Worm (Caenorhabditis elegans) whole organism, mixed stage, embryonic: ENCODE measurements around the gene M02H5.8.

Source experiments
- M03D4.4 ChIP-seq: sonication (generic microtip); optimal IDR thresholded peaks from 2 replicates; lab custom pipeline; 2017; ENCODE audit warnings: mild to moderate bottlenecking, missing genetic modification characterization, missing compliant biosample characterization
- blmp-1 ChIP-seq: fragments of 150-350 bp; optimal IDR thresholded peaks from 2 replicates; lab custom pipeline; 2014; ENCODE audit warnings: missing biosample characterization, missing genetic modification characterization
- ceh-39 ChIP-seq: fragments of 150-350 bp; optimal IDR thresholded peaks from 2 replicates; lab custom pipeline; 2014; ENCODE audit warnings: missing biosample characterization, missing genetic modification characterization
- ceh-43 ChIP-seq: fragments of 200-800 bp; sonication (Bioruptor generic); optimal IDR thresholded peaks from 2 replicates; lab custom pipeline; 2018; ENCODE audit warnings: mild to moderate bottlenecking, missing genetic modification characterization, moderate library complexity, missing compliant biosample characterization
- ceh-83 ChIP-seq: fragments of 200-800 bp; sonication (Bioruptor generic); optimal IDR thresholded peaks from 2 replicates; lab custom pipeline; 2018; ENCODE audit warnings: mild to moderate bottlenecking, missing genetic modification characterization, missing compliant biosample characterization
- ces-1 ChIP-seq: fragments of 150-350 bp; optimal IDR thresholded peaks from 2 replicates; lab custom pipeline; 2014; ENCODE audit warnings: missing biosample characterization, missing genetic modification reagents, missing genetic modification characterization
- drap-1 ChIP-seq: fragments of 200-800 bp; sonication (Bioruptor generic); optimal IDR thresholded peaks from 3 replicates; lab custom pipeline; 2018; ENCODE audit warnings: mild to moderate bottlenecking, missing genetic modification characterization, missing compliant biosample characterization
- elt-1 ChIP-seq: sonication (generic microtip); optimal IDR thresholded peaks from 2 replicates; lab custom pipeline; 2017; ENCODE audit warnings: missing genetic modification characterization, mild to moderate bottlenecking, missing compliant biosample characterization, antibody characterized with exemption, moderate library complexity, borderline replicate concordance; ENCODE audit not compliant: insufficient read depth
- elt-3 ChIP-seq: fragments of 150-350 bp; optimal IDR thresholded peaks from 2 replicates; lab custom pipeline; 2014; ENCODE audit warnings: missing biosample characterization, missing genetic modification characterization
- flh-1 ChIP-seq: fragments of 200-800 bp; sonication (Bioruptor generic); optimal IDR thresholded peaks from 2 replicates; lab custom pipeline; 2018; ENCODE audit warnings: mild to moderate bottlenecking, missing genetic modification characterization, moderate library complexity, missing compliant biosample characterization
- ham-2 ChIP-seq: fragments of 200-800 bp; sonication (Bioruptor generic); optimal IDR thresholded peaks from 2 replicates; lab custom pipeline; 2018; ENCODE audit warnings: mild to moderate bottlenecking, missing genetic modification characterization, missing compliant biosample characterization
- hlh-1 ChIP-seq: fragments of 150-350 bp; optimal IDR thresholded peaks from 2 replicates; lab custom pipeline; 2014; ENCODE audit warnings: missing biosample characterization, missing genetic modification reagents, missing genetic modification characterization
- lin-13 ChIP-seq: fragments of 150-350 bp; optimal IDR thresholded peaks from 2 replicates; lab custom pipeline; 2014; ENCODE audit warnings: missing biosample characterization, missing genetic modification characterization
- lin-32 ChIP-seq: fragments of 200-800 bp; sonication (Bioruptor generic); optimal IDR thresholded peaks from 2 replicates; lab custom pipeline; 2018; ENCODE audit warnings: mild to moderate bottlenecking, missing genetic modification characterization, missing compliant biosample characterization
- mab-5 ChIP-seq: fragments of 150-350 bp; optimal IDR thresholded peaks from 2 replicates; lab custom pipeline; 2014; ENCODE audit warnings: missing biosample characterization, missing genetic modification characterization
- mep-1 ChIP-seq: fragments of 150-350 bp; optimal IDR thresholded peaks from 2 replicates; lab custom pipeline; 2017; ENCODE audit warnings: missing biosample characterization, missing genetic modification reagents, missing genetic modification characterization, inconsistent platforms
- mls-2 ChIP-seq: sonication (generic microtip); optimal IDR thresholded peaks from 2 replicates; lab custom pipeline; 2016; ENCODE audit warnings: mild to moderate bottlenecking, missing genetic modification characterization, moderate library complexity, missing compliant biosample characterization
- nhr-12 ChIP-seq: fragments of 150-350 bp; optimal IDR thresholded peaks from 2 replicates; lab custom pipeline; 2014; ENCODE audit warnings: missing biosample characterization, missing genetic modification characterization
- nhr-2 ChIP-seq: fragments of 150-350 bp; optimal IDR thresholded peaks from 2 replicates; lab custom pipeline; 2014; ENCODE audit warnings: missing biosample characterization, missing genetic modification characterization
- nhr-237 ChIP-seq: fragments of 150-350 bp; optimal IDR thresholded peaks from 2 replicates; lab custom pipeline; 2014; ENCODE audit warnings: missing biosample characterization, missing genetic modification characterization
- nhr-28 ChIP-seq: fragments of 150-350 bp; optimal IDR thresholded peaks from 2 replicates; lab custom pipeline; 2014; ENCODE audit warnings: missing biosample characterization, missing genetic modification characterization
- nhr-76 ChIP-seq: sonication (generic microtip); optimal IDR thresholded peaks from 2 replicates; lab custom pipeline; 2017; ENCODE audit warnings: missing biosample characterization, missing genetic modification characterization
- sem-2 ChIP-seq: fragments of 200-800 bp; sonication (Bioruptor generic); optimal IDR thresholded peaks from 2 replicates; lab custom pipeline; 2018; ENCODE audit warnings: mild to moderate bottlenecking, missing genetic modification characterization, missing compliant biosample characterization
- snpc-4 ChIP-seq: fragments of 150-350 bp; optimal IDR thresholded peaks from 2 replicates; lab custom pipeline; 2014; ENCODE audit warnings: missing biosample characterization, missing genetic modification characterization
- sptf-1 ChIP-seq: sonication (generic microtip); optimal IDR thresholded peaks from 2 replicates; lab custom pipeline; 2017; ENCODE audit warnings: mild to moderate bottlenecking, missing genetic modification characterization, moderate library complexity, missing compliant biosample characterization
- tbx-8 ChIP-seq: fragments of 200-800 bp; sonication (Bioruptor generic); optimal IDR thresholded peaks from 2 replicates; lab custom pipeline; 2018; ENCODE audit warnings: mild to moderate bottlenecking, missing genetic modification characterization, moderate library complexity, missing compliant biosample characterization
- unc-120 ChIP-seq: sonication (generic microtip); optimal IDR thresholded peaks from 2 replicates; lab custom pipeline; 2017; ENCODE audit warnings: missing genetic modification characterization, missing compliant biosample characterization; ENCODE audit not compliant: poor library complexity, severe bottlenecking
- unc-39 ChIP-seq: fragments of 150-350 bp; optimal IDR thresholded peaks from 2 replicates; lab custom pipeline; 2014; ENCODE audit warnings: missing biosample characterization, missing genetic modification characterization
- unc-62 ChIP-seq: fragments of 150-350 bp; optimal IDR thresholded peaks from 2 replicates; lab custom pipeline; 2014; ENCODE audit warnings: missing biosample characterization, missing genetic modification reagents, missing genetic modification characterization
- zip-8 ChIP-seq: fragments of 150-350 bp; optimal IDR thresholded peaks from 2 replicates; lab custom pipeline; 2014; ENCODE audit warnings: missing biosample characterization, missing genetic modification characterization

Gene M02H5.8

DNA sequence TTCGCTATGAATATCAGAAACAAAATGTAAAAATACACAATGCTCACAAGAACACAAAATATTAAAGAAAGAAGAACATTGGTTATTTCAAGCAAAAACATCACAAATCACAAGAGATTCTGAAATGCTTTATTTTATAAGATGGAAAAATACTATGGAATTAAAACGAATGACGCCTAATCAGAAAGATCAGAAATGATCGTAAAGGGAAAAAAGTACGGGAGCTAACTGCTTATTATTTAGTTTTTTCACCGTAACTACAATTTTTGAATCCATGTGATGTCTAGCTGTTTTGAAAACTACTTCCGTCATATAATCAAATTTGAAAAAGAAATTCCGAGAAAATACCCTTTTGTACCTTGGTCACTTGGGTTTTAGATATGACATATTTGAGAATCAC lies 18.7 kb downstream of the M02H5.8 start, which contains the start of gene srbc-57:
TSS of gene srbc-57 (minus strand) at position 101 of the 400 bp plus-strand sequence.
- TF ChIP-seq unc-120 = no peak
- TF ChIP-seq mep-1 (tag; lab: Kevin White, UChicago) = no peak

ce11 chrV:472589-472988 lies 22.8 kb downstream of the M02H5.8 start, which contains the start of gene srt-31:
Gene srt-31 (plus strand): TSS chrV:472889.
- no peak for TF ChIP-seq snpc-4 (tag; lab: Kevin White, UChicago)
- TF ChIP-seq ham-2 = no peak
- TF ChIP-seq mab-5 (tag; lab: Kevin White, UChicago) = no peak
- no peak for TF ChIP-seq ceh-39 (tag; lab: Kevin White, UChicago)
- TF ChIP-seq unc-62 = no peak
- TF ChIP-seq unc-39 (tag; lab: Kevin White, UChicago) = no peak
- TF ChIP-seq hlh-1 (tag; lab: Kevin White, UChicago) = no peak
- no peak for TF ChIP-seq ceh-83 (GFP tag; lab: Kevin White, UChicago)
- no peak for TF ChIP-seq flh-1 (GFP tag; lab: Kevin White, UChicago)
- no peak for TF ChIP-seq nhr-76 (tag; lab: Kevin White, UChicago)
- TF ChIP-seq nhr-2 (tag; lab: Kevin White, UChicago) = no peak
- no peak for TF ChIP-seq sem-2 (GFP tag; lab: Kevin White, UChicago)
- no peak for TF ChIP-seq ceh-43 (GFP tag; lab: Kevin White, UChicago)
- no peak for TF ChIP-seq nhr-237 (tag; lab: Kevin White, UChicago)
- TF ChIP-seq mls-2 (tag; lab: Kevin White, UChicago) = no peak
- no peak for TF ChIP-seq zip-8
- no peak for TF ChIP-seq elt-1
- TF ChIP-seq M03D4.4 = no peak
- TF ChIP-seq mep-1 (tag; lab: Kevin White, UChicago) = no peak
- no peak for TF ChIP-seq ces-1 (GFP tag; lab: Kevin White, UChicago)
- TF ChIP-seq, all 35 proteins: peak for 0

ce11 chrV:474516-474915 lies 24.7 kb downstream of the M02H5.8 start, which contains the start of gene nhr-99:
Gene nhr-99 (plus strand): TSS chrV:474778.
- TF ChIP-seq tbx-8 (GFP tag; lab: Kevin White, UChicago) (no peak), lin-32 (no peak), zip-8 (no peak), nhr-28 (tag; lab: Kevin White, UChicago) (no peak)
- TF ChIP-seq, all 35 proteins: peak for 0

ce11 chrV:477664-478212 lies 28.0 kb downstream of the M02H5.8 start, which contains the start of gene nhr-55:
Gene nhr-55 (plus strand): TSS chrV:478162.
- TF ChIP-seq elt-1 (no peak), lin-13 (no peak), nhr-237 (tag; lab: Kevin White, UChicago) (no peak), sptf-1 (tag; lab: Kevin White, UChicago) (no peak), unc-120 (no peak), ham-2 (no peak), elt-3 (tag; lab: Kevin White, UChicago) (no peak), M03D4.4 (no peak), mls-2 (tag; lab: Kevin White, UChicago) (no peak), drap-1 (GFP tag; lab: Kevin White, UChicago) (no peak), ceh-39 (tag; lab: Kevin White, UChicago) (no peak), nhr-28 (tag; lab: Kevin White, UChicago) (no peak), unc-62 (no peak), sem-2 (GFP tag; lab: Kevin White, UChicago) (no peak), blmp-1 (tag; lab: Kevin White, UChicago) (no peak), unc-39 (tag; lab: Kevin White, UChicago) (no peak), snpc-4 (tag; lab: Kevin White, UChicago) (no peak), flh-1 (GFP tag; lab: Kevin White, UChicago) (no peak), hlh-1 (tag; lab: Kevin White, UChicago) (no peak)

DNA sequence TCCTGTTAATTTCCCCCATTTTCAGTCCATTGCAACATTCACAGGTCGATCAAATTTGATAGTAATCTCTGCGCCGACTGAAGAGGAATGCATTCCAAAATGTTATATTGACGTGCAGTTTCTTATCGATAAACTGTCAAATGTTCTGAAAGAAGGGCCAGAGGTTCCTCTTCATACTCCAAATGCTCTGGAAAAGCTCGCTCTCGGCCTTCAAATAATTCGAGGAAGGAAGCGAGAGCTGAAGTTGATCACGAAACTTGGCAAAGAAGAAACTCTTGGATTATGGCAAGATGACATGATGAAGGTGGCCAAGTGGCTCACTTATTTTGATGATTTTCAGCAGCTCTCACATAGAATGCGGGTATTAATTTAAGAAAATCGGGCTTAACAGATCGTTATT lies 29.3 kb downstream of the M02H5.8 start:
- TF ChIP-seq ceh-43 (GFP tag; lab: Kevin White, UChicago) = no peak
- no peak for TF ChIP-seq zip-8
- no peak for TF ChIP-seq nhr-12 (tag; lab: Kevin White, UChicago)
